Fruit fly (Drosophila melanogaster) whole organism, embryonic: Measurements from ENCODE around the gene CG12253.
A peak's percentile ranks its signal among the peaks of the same experiment; 100 is the strongest.

Experiments used
- Ada2b ChIP-seq: fragments of 200-800 bp; sonication (Bioruptor generic); IDR thresholded peaks from 2 replicates; pipeline ENCODE4 v1.3.6; 2022; ENCODE audit warnings: missing biosample characterization, missing genetic modification characterization
- C15 ChIP-seq: fragments of 200-800 bp; sonication (Bioruptor generic); IDR thresholded peaks from 3 replicates; pipeline ENCODE4 v1.3.6; 2022; ENCODE audit warnings: missing biosample characterization, missing genetic modification characterization
- CG10147 ChIP-seq: fragments of 200-800 bp; sonication (Bioruptor generic); optimal IDR thresholded peaks from 2 replicates; lab custom pipeline; 2019; ENCODE audit warnings: missing biosample characterization, mild to moderate bottlenecking, missing genetic modification characterization, moderate library complexity
- CG10959 ChIP-seq: fragments of 200-800 bp; sonication (Bioruptor generic); IDR thresholded peaks from 2 replicates; pipeline ENCODE4 v1.3.6; 2022; ENCODE audit warnings: missing biosample characterization, missing genetic modification characterization
- CG12071 ChIP-seq: fragments of 200-800 bp; sonication (Bioruptor generic); optimal IDR thresholded peaks from 3 replicates; lab custom pipeline; 2018; ENCODE audit warnings: missing biosample characterization, mild to moderate bottlenecking, missing genetic modification characterization
- CG12659 ChIP-seq: fragments of 200-800 bp; sonication (Bioruptor generic); optimal IDR thresholded peaks from 3 replicates; lab custom pipeline; 2017; ENCODE audit warnings: mild to moderate bottlenecking, missing biosample characterization, missing genetic modification reagents, missing genetic modification characterization
- CG13894 ChIP-seq: fragments of 200-800 bp; sonication (Bioruptor generic); optimal IDR thresholded peaks from 3 replicates; lab custom pipeline; 2018; ENCODE audit warnings: missing biosample characterization, mild to moderate bottlenecking, missing genetic modification characterization, moderate library complexity
- CG14710 ChIP-seq: fragments of 200-800 bp; sonication (Bioruptor generic); optimal IDR thresholded peaks from 3 replicates; lab custom pipeline; 2019; ENCODE audit warnings: missing biosample characterization, mild to moderate bottlenecking, missing genetic modification characterization, moderate library complexity
- CG16815 ChIP-seq: fragments of 200-800 bp; sonication (Bioruptor generic); optimal IDR thresholded peaks from 3 replicates; lab custom pipeline; 2017; ENCODE audit warnings: missing biosample characterization, mild to moderate bottlenecking, missing genetic modification characterization
- CG17385 ChIP-seq: fragments of 200-800 bp; sonication (Bioruptor generic); optimal IDR thresholded peaks from 3 replicates; lab custom pipeline; 2018; ENCODE audit warnings: missing biosample characterization, mild to moderate bottlenecking, missing genetic modification characterization
- CG17568 ChIP-seq: fragments of 200-800 bp; sonication (Bioruptor generic); optimal IDR thresholded peaks from 2 replicates; lab custom pipeline; 2018; ENCODE audit warnings: missing biosample characterization, mild to moderate bottlenecking, missing genetic modification characterization, moderate library complexity
- CG17612 ChIP-seq: fragments of 200-800 bp; sonication (Bioruptor generic); IDR thresholded peaks from 2 replicates; pipeline ENCODE4 v1.3.6; 2022; ENCODE audit warnings: missing biosample characterization, missing genetic modification characterization
- CG17829 ChIP-seq: fragments of 200-800 bp; optimal IDR thresholded peaks from 2 replicates; lab custom pipeline; 2019; ENCODE audit warnings: missing biosample characterization, mild to moderate bottlenecking, missing genetic modification characterization, moderate library complexity
- CG2116 ChIP-seq: fragments of 200-800 bp; sonication (Bioruptor generic); optimal IDR thresholded peaks from 3 replicates; lab custom pipeline; 2018; ENCODE audit warnings: missing biosample characterization, mild to moderate bottlenecking, missing genetic modification characterization
- CG2120 ChIP-seq: fragments of 200-800 bp; sonication (Bioruptor generic); optimal IDR thresholded peaks from 3 replicates; lab custom pipeline; 2016; ENCODE audit warnings: missing biosample characterization, missing genetic modification characterization
- CG2202 ChIP-seq: fragments of 200-800 bp; sonication (Bioruptor generic); optimal IDR thresholded peaks from 2 replicates; lab custom pipeline; 2018; ENCODE audit warnings: missing biosample characterization, mild to moderate bottlenecking, missing genetic modification characterization
- CG2889 ChIP-seq: fragments of 200-800 bp; sonication (Bioruptor generic); IDR thresholded peaks from 3 replicates; pipeline ENCODE4 v1.3.6; 2022; ENCODE audit warnings: missing biosample characterization, missing genetic modification characterization
- CG3065 ChIP-seq: fragments of 200-800 bp; sonication (Bioruptor generic); optimal IDR thresholded peaks from 2 replicates; lab custom pipeline; 2016; ENCODE audit warnings: missing biosample characterization, missing genetic modification characterization
- CG32532 ChIP-seq: fragments of 200-800 bp; sonication (Bioruptor generic); IDR thresholded peaks from 2 replicates; pipeline ENCODE4 v1.3.6; 2022; ENCODE audit warnings: missing biosample characterization, missing genetic modification characterization
- CG7928 ChIP-seq: fragments of 200-800 bp; sonication (Bioruptor generic); optimal IDR thresholded peaks from 2 replicates; lab custom pipeline; 2017; ENCODE audit warnings: missing biosample characterization, mild to moderate bottlenecking, missing genetic modification characterization
- CG9797 ChIP-seq: fragments of 200-800 bp; sonication (Bioruptor generic); optimal IDR thresholded peaks from 3 replicates; lab custom pipeline; 2018; ENCODE audit warnings: missing biosample characterization, mild to moderate bottlenecking, missing genetic modification characterization
- CTCF ChIP-seq: fragments of 200-800 bp; sonication (Bioruptor generic); optimal IDR thresholded peaks from 2 replicates; lab custom pipeline; 2017; ENCODE audit warnings: missing biosample characterization, mild to moderate bottlenecking, missing genetic modification characterization, moderate library complexity
- D19A ChIP-seq: fragments of 200-800 bp; optimal IDR thresholded peaks from 3 replicates; lab custom pipeline; 2019; ENCODE audit warnings: missing biosample characterization, mild to moderate bottlenecking, missing genetic modification characterization, moderate library complexity
- Dbx ChIP-seq: fragments of 200-800 bp; sonication (Bioruptor generic); IDR thresholded peaks from 3 replicates; pipeline ENCODE4 v1.3.6; 2022; ENCODE audit warnings: missing biosample characterization, missing genetic modification characterization
- E2f1 ChIP-seq: fragments of 200-800 bp; sonication (Bioruptor generic); IDR thresholded peaks from 2 replicates; pipeline ENCODE4 v1.3.6; 2022; ENCODE audit warnings: missing biosample characterization, missing genetic modification characterization
- Elba2 ChIP-seq: fragments of 200-800 bp; sonication (Bioruptor generic); optimal IDR thresholded peaks from 3 replicates; lab custom pipeline; 2016; ENCODE audit warnings: missing biosample characterization, missing genetic modification characterization
- Gsc ChIP-seq: fragments of 200-800 bp; sonication (Bioruptor generic); IDR thresholded peaks from 2 replicates; pipeline ENCODE4 v1.3.6; 2022; ENCODE audit warnings: missing biosample characterization, missing genetic modification characterization
- Med ChIP-seq: fragments of 200-800 bp; sonication (Bioruptor generic); peaks from one replicate; lab custom pipeline; 2016; ENCODE audit warnings: missing biosample characterization, missing genetic modification characterization, mild to moderate bottlenecking, inconsistent platforms, moderate library complexity
- Nf-YA ChIP-seq: fragments of 200-800 bp; sonication (Bioruptor generic); IDR thresholded peaks from 2 replicates; pipeline ENCODE4 v1.3.6; 2022; ENCODE audit warnings: missing biosample characterization, missing genetic modification characterization
- Six4 ChIP-seq: fragments of 200-800 bp; sonication (Bioruptor generic); optimal IDR thresholded peaks from 2 replicates; lab custom pipeline; 2016; ENCODE audit warnings: missing biosample characterization, missing genetic modification characterization
- Sox102F ChIP-seq: fragments of 200-800 bp; sonication (Bioruptor generic); optimal IDR thresholded peaks from 2 replicates; lab custom pipeline; 2018; ENCODE audit warnings: missing biosample characterization, mild to moderate bottlenecking, missing genetic modification characterization, moderate library complexity
- Sry-β ChIP-seq: fragments of 200-800 bp; sonication (Bioruptor generic); optimal IDR thresholded peaks from 2 replicates; lab custom pipeline; 2018; ENCODE audit warnings: missing biosample characterization, mild to moderate bottlenecking, missing genetic modification characterization, moderate library complexity
- al ChIP-seq: fragments of 200-800 bp; sonication (Bioruptor generic); IDR thresholded peaks from 2 replicates; pipeline ENCODE4 v1.3.6; 2022; ENCODE audit warnings: missing biosample characterization, missing genetic modification characterization
- btn ChIP-seq: fragments of 200-800 bp; sonication (Bioruptor generic); optimal IDR thresholded peaks from 2 replicates; lab custom pipeline; 2016; ENCODE audit warnings: missing biosample characterization, missing genetic modification characterization
- chif ChIP-seq, 2 experiments: fragments of 200-800 bp; sonication (Bioruptor generic); optimal IDR thresholded peaks; 3 replicates each; lab custom pipeline; 2016; ENCODE audit warnings: missing biosample characterization in 2 of 2, missing genetic modification characterization in 2 of 2
- chn ChIP-seq: fragments of 200-800 bp; sonication (Bioruptor generic); optimal IDR thresholded peaks from 2 replicates; lab custom pipeline; 2016; ENCODE audit warnings: missing biosample characterization, missing genetic modification characterization
- dmrt11E ChIP-seq: fragments of 200-800 bp; sonication (Bioruptor generic); optimal IDR thresholded peaks from 3 replicates; lab custom pipeline; 2018; ENCODE audit warnings: missing biosample characterization, mild to moderate bottlenecking, missing genetic modification characterization, moderate library complexity
- fd96Cb ChIP-seq: fragments of 200-800 bp; sonication (Bioruptor generic); optimal IDR thresholded peaks from 2 replicates; lab custom pipeline; 2018; ENCODE audit warnings: missing biosample characterization, mild to moderate bottlenecking, missing genetic modification characterization, moderate library complexity
- gcm2 ChIP-seq: fragments of 200-800 bp; sonication (Bioruptor generic); optimal IDR thresholded peaks from 2 replicates; lab custom pipeline; 2016; ENCODE audit warnings: missing biosample characterization, missing genetic modification characterization
- ken ChIP-seq: fragments of 200-800 bp; sonication (Bioruptor generic); IDR thresholded peaks from 3 replicates; pipeline ENCODE4 v1.3.6; 2022; ENCODE audit warnings: missing biosample characterization, missing genetic modification characterization
- lilli ChIP-seq: fragments of 200-800 bp; sonication (Bioruptor generic); optimal IDR thresholded peaks from 3 replicates; lab custom pipeline; 2016; ENCODE audit warnings: missing biosample characterization, missing genetic modification characterization
- mam ChIP-seq: fragments of 200-800 bp; sonication (Bioruptor generic); optimal IDR thresholded peaks from 3 replicates; lab custom pipeline; 2016; ENCODE audit warnings: missing biosample characterization, missing genetic modification characterization
- pho ChIP-seq: fragments of 200-800 bp; sonication (Bioruptor generic); optimal IDR thresholded peaks from 2 replicates; lab custom pipeline; 2016; ENCODE audit warnings: missing biosample characterization, missing genetic modification characterization
- pnt ChIP-seq: fragments of 200-800 bp; sonication (Bioruptor generic); optimal IDR thresholded peaks from 3 replicates; lab custom pipeline; 2016; ENCODE audit warnings: missing biosample characterization, missing genetic modification characterization
- row ChIP-seq: fragments of 200-800 bp; sonication (Bioruptor generic); IDR thresholded peaks from 3 replicates; pipeline ENCODE4 v1.3.6; 2022; ENCODE audit warnings: missing biosample characterization, missing genetic modification characterization
- seq ChIP-seq: fragments of 200-800 bp; sonication (Bioruptor generic); IDR thresholded peaks from 2 replicates; pipeline ENCODE4 v1.3.6; 2022; ENCODE audit warnings: missing biosample characterization, missing genetic modification characterization
- slbo ChIP-seq: fragments of 200-800 bp; sonication (Bioruptor generic); IDR thresholded peaks from 2 replicates; pipeline ENCODE4 v1.3.6; 2022; ENCODE audit warnings: missing biosample characterization, missing genetic modification characterization
- trem ChIP-seq: fragments of 200-800 bp; optimal IDR thresholded peaks from 3 replicates; lab custom pipeline; 2019; ENCODE audit warnings: missing biosample characterization, mild to moderate bottlenecking, missing genetic modification characterization, moderate library complexity
- twi ChIP-seq: fragments of 200-800 bp; optimal IDR thresholded peaks from 2 replicates; lab custom pipeline; 2019; ENCODE audit warnings: missing biosample characterization, mild to moderate bottlenecking, missing genetic modification characterization, moderate library complexity
- unpg ChIP-seq: fragments of 200-800 bp; sonication (Bioruptor generic); optimal IDR thresholded peaks from 3 replicates; lab custom pipeline; 2018; ENCODE audit warnings: missing biosample characterization, mild to moderate bottlenecking, missing genetic modification characterization, moderate library complexity
- zfh2 ChIP-seq: fragments of 200-800 bp; sonication (Bioruptor generic); optimal IDR thresholded peaks from 2 replicates; lab custom pipeline; 2016; ENCODE audit warnings: missing biosample characterization, missing genetic modification characterization

Gene CG12253

DNA sequence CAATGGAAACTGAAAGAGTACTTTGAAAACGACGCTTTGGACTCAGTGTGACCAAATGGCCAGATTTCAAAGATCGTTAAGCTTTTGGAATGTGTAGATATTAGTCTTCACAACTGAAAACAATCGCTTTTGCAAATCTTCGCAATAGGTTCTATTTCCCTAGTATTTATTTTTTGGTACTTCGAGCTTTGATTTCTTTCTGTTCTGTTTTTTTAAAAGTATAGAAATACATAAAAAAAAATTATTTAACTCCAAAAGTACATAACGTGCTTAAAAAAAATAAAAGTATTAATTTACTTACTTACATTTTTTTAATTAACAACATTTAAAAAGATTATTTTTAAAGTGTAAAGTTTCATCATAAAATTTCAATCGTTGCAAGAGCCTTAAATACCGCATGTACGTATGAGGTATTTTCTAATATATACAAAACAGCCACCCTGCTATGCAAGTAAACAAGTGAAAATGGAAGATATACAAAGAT lies at the start of gene CG12253, which contains the start of gene piwi:
Gene CG12253 (plus strand): TSS at position 437 of the 484 bp plus-strand sequence.
Gene piwi (minus strand): TSS at position 51 of the 484 bp plus-strand sequence.
- TF ChIP-seq row (GFP tag; lab: Robert Waterston, UW), result peak; percentile 83
- 0 out of 2 replicates have a peak, but pooled peaks have one; percentile 35 for TF ChIP-seq seq (GFP tag; lab: Robert Waterston, UW)
- peak; percentile 25 for TF ChIP-seq mam (GFP tag; lab: Kevin White, UChicago)
- TF ChIP-seq CG2889 (GFP tag; lab: Robert Waterston, UW), result peak; percentile 69; the same call in 2 of the 3 replicates
- TF ChIP-seq CG16815 (GFP tag; lab: Kevin White, UChicago), result peak; percentile 72
- peak; percentile 76 for TF ChIP-seq CG17385
- TF ChIP-seq Dbx, result peak; percentile 69; the same call in 2 of the 3 replicates
- TF ChIP-seq CG13894, result no peak
- peak; percentile 31 to 63 for TF ChIP-seq chif (GFP tag; optimal IDR thresholded peaks at IDR 0.05; lab: Kevin White, UChicago)
- peak; percentile 90 for TF ChIP-seq slbo
- TF ChIP-seq pnt (GFP tag; lab: Kevin White, UChicago), result no peak
- TF ChIP-seq Elba2 (GFP tag; lab: Kevin White, UChicago), result no peak
- TF ChIP-seq CG17612 (GFP tag; lab: Robert Waterston, UW), result no peak
- no peak for TF ChIP-seq Sry-β (GFP tag; lab: Kevin White, UChicago)
- TF ChIP-seq CG17829 (tag; lab: Kevin White, UChicago), result peak; percentile 57
- TF ChIP-seq CG9797, result peak; percentile 31
- TF ChIP-seq CG3065 (GFP tag; lab: Kevin White, UChicago), result peak; percentile 53
- peak; percentile 22 for TF ChIP-seq chn (GFP tag; lab: Kevin White, UChicago)
- peak; percentile 33; the same call in 1 of the 2 replicates for TF ChIP-seq CG10959 (GFP tag; lab: Robert Waterston, UW)
- peak; percentile 1 for TF ChIP-seq CG7928
- peak; percentile 29; the same call in 1 of the 2 replicates for TF ChIP-seq E2f1 (GFP tag; lab: Robert Waterston, UW)
- no peak for TF ChIP-seq CG12071 (GFP tag; lab: Kevin White, UChicago)
- peak; percentile 28 for TF ChIP-seq zfh2 (GFP tag; lab: Kevin White, UChicago)
- TF ChIP-seq Sox102F (GFP tag; lab: Kevin White, UChicago), result peak; percentile 93
- TF ChIP-seq trem (tag; lab: Kevin White, UChicago), result peak; percentile 44
- peak; percentile 89 for TF ChIP-seq unpg (GFP tag; lab: Kevin White, UChicago)
- peak; percentile 65; the same call in 1 of the 2 replicates for TF ChIP-seq al (GFP tag; lab: Robert Waterston, UW)
- TF ChIP-seq gcm2 (GFP tag; lab: Kevin White, UChicago), result no peak
- TF ChIP-seq CG12659 (GFP tag; lab: Kevin White, UChicago), result peak; percentile 88
- TF ChIP-seq ken (GFP tag; lab: Robert Waterston, UW), result no peak; the same call in 1 of the 3 replicates
- peak; percentile 59 for TF ChIP-seq CG14710 (tag; lab: Kevin White, UChicago)
- peak; percentile 70 for TF ChIP-seq fd96Cb (tag; lab: Kevin White, UChicago)
- peak; percentile 62 for TF ChIP-seq lilli (GFP tag; lab: Kevin White, UChicago)
- peak; percentile 40 for TF ChIP-seq CG2202 (tag; lab: Kevin White, UChicago)
- peak; percentile 37 for TF ChIP-seq Six4 (GFP tag; lab: Kevin White, UChicago)
- no peak for TF ChIP-seq CTCF (GFP tag; lab: Kevin White, UChicago)
- peak; percentile 76 for TF ChIP-seq CG2120 (GFP tag; lab: Kevin White, UChicago)
- TF ChIP-seq Ada2b (GFP tag; lab: Robert Waterston, UW), result peak; percentile 49; the same call in 1 of the 2 replicates
- peak; percentile 58 for TF ChIP-seq Med
- TF ChIP-seq CG32532 (GFP tag; lab: Robert Waterston, UW), result peak; percentile 54
- TF ChIP-seq C15 (GFP tag; lab: Robert Waterston, UW), result no peak
- no peak for TF ChIP-seq CG10147 (GFP tag; lab: Kevin White, UChicago)
- TF ChIP-seq twi (tag; lab: Kevin White, UChicago), result peak; percentile 69
- peak; percentile 64 for TF ChIP-seq pho (GFP tag; lab: Kevin White, UChicago)
- TF ChIP-seq Nf-YA (GFP tag; lab: Robert Waterston, UW), result peak; percentile 55
- TF ChIP-seq Gsc, result no peak
- peak; percentile 70 for TF ChIP-seq D19A (tag; lab: Kevin White, UChicago)
- TF ChIP-seq dmrt11E (tag; lab: Kevin White, UChicago), result peak; percentile 90
- TF ChIP-seq CG17568 (GFP tag; lab: Kevin White, UChicago), result peak; percentile 66
- no peak for TF ChIP-seq btn (GFP tag; lab: Kevin White, UChicago)
- TF ChIP-seq CG2116 (GFP tag; lab: Kevin White, UChicago), result peak; percentile 57
